Fruit fly (Drosophila melanogaster): ENCODE data around the gene CG43147.
A peak's percentile ranks its signal among the peaks of the same experiment; 100 is the strongest.

The CG43147 gene

DNA sequence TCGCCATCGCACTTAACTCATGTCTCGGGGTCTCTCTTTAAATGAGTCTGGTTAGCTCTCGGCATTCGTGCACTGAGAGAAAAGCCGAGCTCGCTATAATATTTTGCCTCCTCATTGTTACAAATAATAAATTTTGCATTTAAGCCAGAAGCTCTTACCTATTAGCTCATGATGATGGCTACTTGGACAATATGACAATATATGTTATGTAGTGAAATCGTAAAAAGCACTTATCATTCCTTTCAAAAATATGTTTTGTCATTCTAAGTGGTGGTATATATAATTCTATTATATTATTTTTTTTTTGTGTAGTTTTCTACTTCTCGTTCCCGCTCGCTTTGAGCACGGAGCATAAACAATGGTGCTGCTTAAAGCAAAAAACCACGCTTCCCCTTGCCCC is 32.7 kb downstream of the CG43147 start:
- TF ChIP-seq ss (GFP tag; optimal IDR thresholded peaks at IDR 0.05) (peak; percentile 77 to 87), CG3919 (GFP tag; optimal IDR thresholded peaks at IDR 0.05) (peak; percentile 79), dsx (GFP tag; optimal IDR thresholded peaks at IDR 0.05; ENCODE audit: poor library complexity, severe bottlenecking) (peak; percentile 76), CG8119 (GFP tag; IDR thresholded peaks at IDR 0.05) (peak; percentile 62; the same call in 2 of the 3 replicates), Ets21C (GFP tag; optimal IDR thresholded peaks at IDR 0.05) (no peak), Sox14 (GFP tag; optimal IDR thresholded peaks at IDR 0.05) (peak; percentile 73), CG6854 (GFP tag; optimal IDR thresholded peaks at IDR 0.05) (peak; percentile 9), Gug (GFP tag; IDR thresholded peaks at IDR 0.05) (peak; percentile 29; the same call in 1 of the 2 replicates), CG1621 (tag; optimal IDR thresholded peaks at IDR 0.05) (peak; percentile 76), OdsH (GFP tag; optimal IDR thresholded peaks at IDR 0.05) (peak; percentile 85), CG4318 (GFP tag; optimal IDR thresholded peaks at IDR 0.05) (peak; percentile 51), Ets96B (tag; optimal IDR thresholded peaks at IDR 0.05) (peak; percentile 88), fd85E (GFP tag; optimal IDR thresholded peaks at IDR 0.05) (no peak), Hr39 (GFP tag; optimal IDR thresholded peaks at IDR 0.05) (peak; percentile 29), salr (GFP tag; optimal IDR thresholded peaks at IDR 0.05) (peak; percentile 60 to 73), CG8319 (GFP tag; optimal IDR thresholded peaks at IDR 0.05) (peak; percentile 19), topi (GFP tag; optimal IDR thresholded peaks at IDR 0.05) (peak; percentile 55), CG9139 (GFP tag; optimal IDR thresholded peaks at IDR 0.05) (peak; percentile 68), achi (GFP tag; optimal IDR thresholded peaks at IDR 0.05) (peak; percentile 79), Hr38 (GFP tag; optimal IDR thresholded peaks at IDR 0.05) (no peak), CG6163 (GFP tag; IDR thresholded peaks at IDR 0.05) (peak; percentile 74; the same call in 2 of the 3 replicates), CG32006 (GFP tag; optimal IDR thresholded peaks at IDR 0.05) (peak; percentile 77), CG7368 (GFP tag; optimal IDR thresholded peaks at IDR 0.05) (peak; percentile 30), CG34406 (GFP tag; optimal IDR thresholded peaks at IDR 0.05) (peak; percentile 68), eg (GFP tag; IDR thresholded peaks at IDR 0.05) (peak; percentile 49; the same call in 1 of the 3 replicates), CG15336 (GFP tag; IDR thresholded peaks at IDR 0.05) (peak; percentile 49; the same call in 1 of the 2 replicates), fkh (GFP tag; optimal IDR thresholded peaks at IDR 0.05) (no peak), acj6 (GFP tag; optimal IDR thresholded peaks at IDR 0.05) (peak; percentile 83), Eip93F (GFP tag; optimal IDR thresholded peaks at IDR 0.05) (no peak), CG10631 (GFP tag; optimal IDR thresholded peaks at IDR 0.05) (peak; percentile 80), esn (GFP tag; optimal IDR thresholded peaks at IDR 0.05) (peak; percentile 61), CG31627 (GFP tag; optimal IDR thresholded peaks at IDR 0.05) (peak; percentile 46), cyc (GFP tag; optimal IDR thresholded peaks at IDR 0.05) (peak; percentile 30), pdm3 (GFP tag; optimal IDR thresholded peaks at IDR 0.05) (peak; percentile 74), CG10669 (GFP tag; optimal IDR thresholded peaks at IDR 0.05) (peak; percentile 73), Smox (GFP tag; optimal IDR thresholded peaks at IDR 0.05) (peak; percentile 44), Sox15 (GFP tag; optimal IDR thresholded peaks at IDR 0.05) (peak; percentile 62), CG8632 (GFP tag; optimal IDR thresholded peaks at IDR 0.05) (peak; percentile 74), Sox102F (GFP tag; optimal IDR thresholded peaks at IDR 0.05) (peak; percentile 66), spab (GFP tag; optimal IDR thresholded peaks at IDR 0.05) (peak; percentile 62), Lpt (GFP tag; optimal IDR thresholded peaks at IDR 0.05) (peak; percentile 20), CG16779 (tag; optimal IDR thresholded peaks at IDR 0.05) (peak; percentile 54), CG6792 (GFP tag; optimal IDR thresholded peaks at IDR 0.05) (peak; percentile 69), vri (GFP tag; optimal IDR thresholded peaks at IDR 0.05) (peak; percentile 18), Eip78C (GFP tag) (peak; percentile 94), CG11902 (GFP tag; optimal IDR thresholded peaks at IDR 0.05) (peak; percentile 33), Hr4 (GFP tag; optimal IDR thresholded peaks at IDR 0.05) (peak; percentile 72), lz (GFP tag; optimal IDR thresholded peaks at IDR 0.05) (peak; percentile 25), svp (GFP tag) (peak; percentile 76), Blimp-1 (GFP tag; optimal IDR thresholded peaks at IDR 0.05) (no peak), net (GFP tag; optimal IDR thresholded peaks at IDR 0.05) (peak; percentile 74), CG6808 (GFP tag; optimal IDR thresholded peaks at IDR 0.05) (peak; percentile 78)
